Fruit fly (Drosophila melanogaster): ENCODE data around the gene comt.

- no peak for TF ChIP-seq Crg-1 (GFP tag; optimal IDR thresholded peaks at IDR 0.05)
- TF ChIP-seq kay (GFP tag; ENCODE audit: borderline replicate concordance) = no peak
- TF ChIP-seq CG14711 (tag; optimal IDR thresholded peaks at IDR 0.05) = no peak
- no peak for TF ChIP-seq CG7101 (tag; optimal IDR thresholded peaks at IDR 0.05)
- no peak for TF ChIP-seq ovo (GFP tag; optimal IDR thresholded peaks at IDR 0.05)
- no peak for TF ChIP-seq Hr96 (GFP tag; optimal IDR thresholded peaks at IDR 0.05)
- TF ChIP-seq CG1620 (GFP tag; optimal IDR thresholded peaks at IDR 0.05) = no peak
Measured at dm6 chrX:13247789-13248188, 11.0 kb upstream of the comt start.

Measured in whole organism, adult.